Worm (Caenorhabditis elegans) whole organism, L4/young adult: ENCODE data around the gene str-226.

Source experiments
- W03F9.2 ChIP-seq: fragments of 150-350 bp; optimal IDR thresholded peaks from 2 replicates; lab custom pipeline; 2014; ENCODE audit warnings: missing biosample characterization, missing genetic modification characterization
- dao-5 ChIP-seq: sonication (generic microtip); optimal IDR thresholded peaks from 2 replicates; lab custom pipeline; 2016; ENCODE audit warnings: missing genotype, missing genetic modification characterization, moderate library complexity, missing compliant biosample characterization

- no peak for TF ChIP-seq W03F9.2 (tag; lab: Kevin White, UChicago)
- TF ChIP-seq dao-5 (tag; lab: Kevin White, UChicago), result no peak
These were observed 2.6 kb upstream of the str-226 start, which contains the start of gene str-228 for ce11 chrV:3509878-3510277.
